Worm (Caenorhabditis elegans) whole organism, L4 larva: Measurements from ENCODE around the gene cpr-3.
"Not testable (repeated sequence)": the region's sequence is repeated elsewhere in the genome, so short reads cannot be mapped to it uniquely, and the experiment has no call there.

Experiments
- Y105C5A.15 ChIP-seq: fragments of 200-800 bp; sonication (Bioruptor generic); IDR thresholded peaks from 2 replicates; pipeline ENCODE4 v1.3.6; 2022; ENCODE audit warnings: missing genetic modification characterization, missing compliant biosample characterization
- Y48G9A.11 ChIP-seq: fragments of 200-800 bp; sonication (Bioruptor generic); IDR thresholded peaks from 2 replicates; pipeline ENCODE4 v1.3.6; 2022; ENCODE audit warnings: missing genetic modification reagents, missing genetic modification characterization, missing compliant biosample characterization
- Y75B8A.6 ChIP-seq: fragments of 200-800 bp; sonication (Bioruptor generic); IDR thresholded peaks from 2 replicates; pipeline ENCODE4 v1.3.6; 2022; ENCODE audit warnings: missing genetic modification reagents, missing genetic modification characterization, missing compliant biosample characterization
- ZK337.2 ChIP-seq: fragments of 200-800 bp; sonication (Bioruptor generic); IDR thresholded peaks from 2 replicates; pipeline ENCODE4 v1.3.6; 2022; ENCODE audit warnings: missing genetic modification reagents, missing genetic modification characterization, missing compliant biosample characterization
- arid-1 ChIP-seq: fragments of 200-800 bp; sonication (Bioruptor generic); conservative IDR thresholded peaks from 2 replicates; pipeline ENCODE4 v1.3.6; 2022; ENCODE audit warnings: missing genetic modification reagents, missing genetic modification characterization, missing compliant biosample characterization
- ceh-44 ChIP-seq: fragments of 200-800 bp; sonication (Bioruptor generic); IDR thresholded peaks from 2 replicates; pipeline ENCODE4 v1.3.6; 2022; ENCODE audit warnings: missing genetic modification reagents, missing genetic modification characterization, missing compliant biosample characterization
- ctbp-1 ChIP-seq: fragments of 200-800 bp; sonication (Bioruptor generic); IDR thresholded peaks from 2 replicates; pipeline ENCODE4 v1.3.6; 2022; ENCODE audit warnings: missing genetic modification reagents, missing genetic modification characterization, missing compliant biosample characterization
- daf-16 ChIP-seq, 3 experiments: sonication (generic microtip); optimal IDR thresholded peaks; 2 replicates each; lab custom pipeline; 2016 to 2017; ENCODE audit warnings: missing genetic modification characterization in 3 of 3, missing genetic modification reagents in 3 of 3, mild to moderate bottlenecking in 2 of 3, missing compliant biosample characterization in 2 of 3, missing biosample characterization in 1 of 3, moderate library complexity in 1 of 3
- dmd-6 ChIP-seq: fragments of 200-800 bp; sonication (Bioruptor generic); IDR thresholded peaks from 2 replicates; pipeline ENCODE4 v1.3.6; 2022; ENCODE audit warnings: missing genetic modification reagents, missing genetic modification characterization, missing compliant biosample characterization
- dve-1 ChIP-seq: sonication (generic microtip); optimal IDR thresholded peaks from 2 replicates; lab custom pipeline; 2017; ENCODE audit warnings: antibody characterized with exemption, mild to moderate bottlenecking, missing genetic modification characterization, missing compliant biosample characterization; ENCODE audit not compliant: insufficient read depth
- egl-43 ChIP-seq: fragments of 200-800 bp; sonication (Bioruptor generic); IDR thresholded peaks from 2 replicates; pipeline ENCODE4 v1.3.6; 2022; ENCODE audit warnings: missing genetic modification reagents, missing genetic modification characterization, missing compliant biosample characterization
- hlh-11 ChIP-seq: fragments of 200-800 bp; sonication (Bioruptor generic); optimal IDR thresholded peaks from 2 replicates; lab custom pipeline; 2018; ENCODE audit warnings: mild to moderate bottlenecking, missing genetic modification characterization, missing compliant biosample characterization
- lim-7 ChIP-seq: fragments of 200-800 bp; sonication (Bioruptor generic); IDR thresholded peaks from 2 replicates; pipeline ENCODE4 v1.3.6; 2022; ENCODE audit warnings: missing genetic modification characterization, missing compliant biosample characterization
- lin-1 ChIP-seq: fragments of 200-800 bp; sonication (Bioruptor generic); IDR thresholded peaks from 2 replicates; pipeline ENCODE4 v1.3.6; 2022; ENCODE audit warnings: missing genetic modification reagents, missing genetic modification characterization, missing compliant biosample characterization
- madf-5 ChIP-seq, 2 experiments: fragments of 200-800 bp; sonication (Bioruptor generic); IDR thresholded peaks; 2 replicates each; pipeline ENCODE4 v1.3.6; 2022; ENCODE audit warnings: missing compliant biosample characterization in 2 of 2, missing genetic modification characterization in 2 of 2
- mdl-1 ChIP-seq, 2 experiments: fragments of 150-350 bp in 1 of 2; sonication (generic microtip) in 1 of 2; optimal IDR thresholded peaks; 2 replicates each; lab custom pipeline; 2014 to 2017; ENCODE audit warnings: missing biosample characterization in 2 of 2, missing genetic modification characterization in 2 of 2
- mdt-29 ChIP-seq: fragments of 200-800 bp; sonication (Bioruptor generic); IDR thresholded peaks from 2 replicates; pipeline ENCODE4 v1.3.6; 2022; ENCODE audit warnings: missing genetic modification reagents, missing genetic modification characterization, missing compliant biosample characterization
- mxl-2 ChIP-seq: fragments of 200-800 bp; sonication (Bioruptor generic); conservative IDR thresholded peaks from 2 replicates; pipeline ENCODE4 v1.3.6; 2022; ENCODE audit warnings: missing genetic modification reagents, missing genetic modification characterization, missing compliant biosample characterization
- nhr-10 ChIP-seq: fragments of 150-350 bp; optimal IDR thresholded peaks from 2 replicates; lab custom pipeline; 2014; ENCODE audit warnings: missing biosample characterization, missing genetic modification characterization
- nhr-102 ChIP-seq: sonication (generic microtip); optimal IDR thresholded peaks from 2 replicates; lab custom pipeline; 2016; ENCODE audit warnings: mild to moderate bottlenecking, missing genetic modification characterization, moderate library complexity, missing compliant biosample characterization
- nhr-28 ChIP-seq: fragments of 150-350 bp; optimal IDR thresholded peaks from 2 replicates; lab custom pipeline; 2014; ENCODE audit warnings: missing biosample characterization, missing genetic modification characterization
- nhr-48 ChIP-seq: sonication (generic microtip); optimal IDR thresholded peaks from 2 replicates; lab custom pipeline; 2016; ENCODE audit warnings: mild to moderate bottlenecking, missing genetic modification characterization, missing compliant biosample characterization
- nhr-77 ChIP-seq: fragments of 150-350 bp; optimal IDR thresholded peaks from 2 replicates; lab custom pipeline; 2014; ENCODE audit warnings: missing biosample characterization, missing genetic modification characterization
- pha-4 ChIP-seq, 2 experiments: fragments of 150-350 bp in 1 of 2; fragments of 200-800 bp in 1 of 2; sonication (Bioruptor generic) in 1 of 2; IDR thresholded peaks in 1 of 2; optimal IDR thresholded peaks in 1 of 2; 2 replicates each; pipeline versions ENCODE4 v1.3.6 to Lab custom; 2014 to 2022; ENCODE audit warnings: missing genetic modification characterization in 2 of 2, missing genetic modification reagents in 2 of 2, missing biosample characterization in 1 of 2, missing compliant biosample characterization in 1 of 2
- pqm-1 ChIP-seq: sonication (generic microtip); optimal IDR thresholded peaks from 2 replicates; lab custom pipeline; 2017; ENCODE audit warnings: missing biosample characterization, missing genetic modification characterization
- set-16 ChIP-seq: fragments of 200-800 bp; sonication (Bioruptor generic); IDR thresholded peaks from 2 replicates; pipeline ENCODE4 v1.3.6; 2022; ENCODE audit warnings: missing genetic modification reagents, missing genetic modification characterization, missing compliant biosample characterization
- snpc-1.2 ChIP-seq: fragments of 200-800 bp; sonication (Bioruptor generic); IDR thresholded peaks from 2 replicates; pipeline ENCODE4 v1.3.6; 2022; ENCODE audit warnings: missing genetic modification reagents, missing genetic modification characterization, missing compliant biosample characterization
- tra-1 ChIP-seq: fragments of 200-800 bp; sonication (Bioruptor generic); IDR thresholded peaks from 2 replicates; pipeline ENCODE4 v1.3.6; 2022; ENCODE audit warnings: missing genetic modification reagents, missing genetic modification characterization, missing compliant biosample characterization
- unc-130 ChIP-seq: sonication (generic microtip); optimal IDR thresholded peaks from 2 replicates; lab custom pipeline; 2016; ENCODE audit warnings: missing genetic modification reagents, missing genetic modification characterization, missing compliant biosample characterization
- unc-39 ChIP-seq: sonication (generic microtip); optimal IDR thresholded peaks from 2 replicates; lab custom pipeline; 2017; ENCODE audit warnings: missing biosample characterization, missing genetic modification characterization
- vab-7 ChIP-seq: fragments of 200-800 bp; sonication (Bioruptor generic); IDR thresholded peaks from 2 replicates; pipeline ENCODE4 v1.3.6; 2022; ENCODE audit warnings: missing genetic modification reagents, missing genetic modification characterization, missing compliant biosample characterization

Gene cpr-3

DNA sequence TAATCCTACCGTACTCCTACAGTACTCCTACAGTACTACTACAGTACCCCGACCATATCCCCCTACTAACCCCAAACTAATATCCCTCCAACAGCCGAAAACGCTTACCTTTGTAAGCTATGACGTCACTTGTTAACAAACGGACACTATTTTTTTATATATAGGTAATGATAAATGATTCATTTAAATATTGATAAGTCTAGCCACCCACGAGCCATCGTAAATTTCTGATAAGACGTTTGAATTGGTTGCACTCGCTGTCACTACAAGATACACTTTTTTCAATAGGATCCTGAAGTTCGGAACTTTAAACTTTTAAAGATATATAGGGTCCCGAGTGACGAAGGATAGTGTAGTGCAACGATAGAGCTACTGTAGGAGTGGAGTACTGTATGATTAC, 24.2 kb upstream of the cpr-3 start, which contains the start of gene nhr-247:
Gene nhr-247, plus strand, starts transcription at position 330 of the 400 bp plus-strand sequence.
- TF ChIP-seq pqm-1 (tag; lab: Kevin White, UChicago) (peak; percentile 15), nhr-28 (tag; lab: Kevin White, UChicago) (peak; percentile 71), daf-16 (tag; optimal IDR thresholded peaks at IDR 0.05; lab: Kevin White, UChicago) (peak; percentile 24), dmd-6 (peak; percentile 65)
- TF ChIP-seq daf-16 (GFP tag; optimal IDR thresholded peaks at IDR 0.05; lab: Kevin White, UChicago), result not testable (repeated sequence)

DNA sequence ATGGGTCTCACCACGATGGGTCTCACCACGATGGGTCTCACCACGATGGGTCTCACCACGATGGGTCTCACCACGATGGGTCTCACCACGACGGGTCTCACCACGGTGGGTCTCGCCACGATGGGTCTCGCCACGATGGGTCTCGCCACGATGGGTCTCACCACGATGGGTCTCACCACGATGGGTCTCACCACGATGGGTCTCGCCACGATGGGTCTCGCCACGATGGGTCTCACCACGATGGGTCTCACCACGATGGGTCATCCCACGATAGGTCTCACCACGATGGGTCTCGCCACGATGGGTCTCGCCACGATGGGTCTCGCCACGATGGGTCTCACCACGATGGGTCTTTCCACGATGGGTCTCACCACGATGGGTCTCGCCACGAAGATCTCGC, 23.4 kb upstream of the cpr-3 start:
- 0 out of 2 replicates have a peak, but pooled peaks have one; percentile 12 for TF ChIP-seq snpc-1.2 (GFP tag; lab: Robert Waterston, UW)
- TF ChIP-seq set-16 (GFP tag; lab: Robert Waterston, UW), result peak; percentile 82
- TF ChIP-seq egl-43 (GFP tag; lab: Robert Waterston, UW), result 0 out of 2 replicates have a peak, but pooled peaks have one; percentile 21
- TF ChIP-seq, all 104 proteins: peak for 3; not testable (repeated sequence) for 101

DNA sequence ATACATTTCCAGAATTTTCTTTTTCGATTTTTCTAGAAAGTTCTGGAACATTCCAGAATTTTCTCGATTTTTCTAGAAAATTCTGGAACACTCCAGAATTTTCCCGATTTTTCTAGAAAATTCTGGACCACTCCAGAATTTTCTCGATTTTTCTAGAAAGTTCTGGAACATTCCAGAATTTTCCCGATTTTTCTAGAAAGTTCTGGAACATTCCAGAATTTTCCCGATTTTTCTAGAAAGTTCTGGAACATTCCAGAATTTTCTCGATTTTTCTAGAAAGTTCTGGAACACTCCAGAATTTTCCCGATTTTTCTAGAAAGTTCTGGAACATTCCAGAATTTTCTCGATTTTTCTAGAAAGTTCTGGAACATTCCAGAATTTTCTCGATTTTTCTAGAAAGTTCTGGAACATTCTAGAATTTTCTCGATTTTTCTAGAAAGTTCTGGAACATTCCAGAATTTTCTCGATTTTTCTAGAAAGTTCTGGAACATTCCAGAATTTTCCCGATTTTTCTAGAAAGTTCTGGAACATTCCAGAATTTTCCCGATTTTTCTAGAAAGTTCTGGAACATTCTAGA, 22.3 kb upstream of the cpr-3 start:
- TF ChIP-seq snpc-1.2 (GFP tag; lab: Robert Waterston, UW) (peak; percentile 59; the same call in 1 of the 2 replicates), Y105C5A.15 (0 out of 2 replicates have a peak, but pooled peaks have one; percentile 30), mdt-29 (GFP tag; lab: Robert Waterston, UW) (peak; percentile 86), lin-1 (GFP tag; lab: Robert Waterston, UW) (0 out of 2 replicates have a peak, but pooled peaks have one; percentile 57), egl-43 (GFP tag; lab: Robert Waterston, UW) (0 out of 2 replicates have a peak, but pooled peaks have one; percentile 24), Y75B8A.6 (0 out of 2 replicates have a peak, but pooled peaks have one; percentile 46), lim-7 (peak; percentile 73), pha-4 (GFP tag; IDR thresholded peaks at IDR 0.05; lab: Robert Waterston, UW) (peak; percentile 74; the same call in 1 of the 2 replicates), madf-5 (GFP tag; IDR thresholded peaks at IDR 0.05; lab: Robert Waterston, UW) (0 out of 4 replicates have a peak, but pooled peaks of 1 of the 2 experiments have one; percentile 63), Y48G9A.11 (0 out of 2 replicates have a peak, but pooled peaks have one; percentile 60), ctbp-1 (peak; percentile 57; the same call in 1 of the 2 replicates), vab-7 (GFP tag; lab: Robert Waterston, UW) (peak; percentile 51; the same call in 1 of the 2 replicates), arid-1 (GFP tag; lab: Robert Waterston, UW) (peak; percentile 76; the same call in 1 of the 2 replicates)
- not testable (repeated sequence) for TF ChIP-seq pha-4 (tag; optimal IDR thresholded peaks at IDR 0.05; lab: Kevin White, UChicago)

DNA sequence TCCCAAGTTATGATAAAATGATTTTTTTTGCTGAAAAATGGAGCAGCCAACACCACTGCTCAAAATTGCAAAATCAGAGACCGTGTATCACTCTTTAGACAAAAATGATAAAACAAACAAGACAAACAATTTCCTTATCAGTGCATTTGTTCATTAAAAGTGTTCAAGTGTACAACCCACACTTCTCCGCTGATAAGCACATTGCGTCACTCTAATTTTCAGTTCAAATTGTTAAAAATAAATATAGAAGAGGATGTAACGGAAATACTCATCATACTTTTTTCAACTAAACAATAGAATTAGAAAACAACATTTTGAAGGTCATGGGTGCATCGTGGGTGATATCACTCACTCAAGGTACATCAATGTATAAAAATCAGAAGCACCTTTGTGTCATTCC, 20.1 kb upstream of the cpr-3 start, which contains the start of gene nhr-291:
Gene nhr-291, plus strand, starts transcription at position 324 of the 400 bp plus-strand sequence.
- TF ChIP-seq mxl-2 (no peak), ceh-44 (GFP tag; lab: Robert Waterston, UW) (no peak), dmd-6 (peak; percentile 97), dve-1 (peak; percentile 80), mdl-1 (tag; optimal IDR thresholded peaks at IDR 0.05; lab: Kevin White, UChicago) (peak in 1 of 2 experiments; percentile 30), nhr-102 (tag; lab: Kevin White, UChicago) (no peak), pqm-1 (tag; lab: Kevin White, UChicago) (peak; percentile 98), nhr-77 (tag; lab: Kevin White, UChicago) (peak; percentile 96), nhr-48 (tag; lab: Kevin White, UChicago) (peak; percentile 59), unc-130 (no peak), egl-43 (GFP tag; lab: Robert Waterston, UW) (no peak), daf-16 (GFP tag; optimal IDR thresholded peaks at IDR 0.05; lab: Kevin White, UChicago) (peak in 1 of 2 experiments; percentile 2), daf-16 (tag; optimal IDR thresholded peaks at IDR 0.05; lab: Kevin White, UChicago) (peak; percentile 97), pha-4 (GFP tag; IDR thresholded peaks at IDR 0.05; lab: Robert Waterston, UW) (no peak), pha-4 (tag; optimal IDR thresholded peaks at IDR 0.05; lab: Kevin White, UChicago) (no peak), nhr-10 (peak; percentile 31), hlh-11 (tag; lab: Kevin White, UChicago) (peak; percentile 77), lin-1 (GFP tag; lab: Robert Waterston, UW) (peak; percentile 85), ZK337.2 (GFP tag; lab: Robert Waterston, UW) (no peak), tra-1 (peak; percentile 56; the same call in 1 of the 2 replicates), unc-39 (tag; lab: Kevin White, UChicago) (no peak), nhr-28 (tag; lab: Kevin White, UChicago) (peak; percentile 96)
